Worm (Caenorhabditis elegans): ENCODE results near the gene glr-5.

DNA sequence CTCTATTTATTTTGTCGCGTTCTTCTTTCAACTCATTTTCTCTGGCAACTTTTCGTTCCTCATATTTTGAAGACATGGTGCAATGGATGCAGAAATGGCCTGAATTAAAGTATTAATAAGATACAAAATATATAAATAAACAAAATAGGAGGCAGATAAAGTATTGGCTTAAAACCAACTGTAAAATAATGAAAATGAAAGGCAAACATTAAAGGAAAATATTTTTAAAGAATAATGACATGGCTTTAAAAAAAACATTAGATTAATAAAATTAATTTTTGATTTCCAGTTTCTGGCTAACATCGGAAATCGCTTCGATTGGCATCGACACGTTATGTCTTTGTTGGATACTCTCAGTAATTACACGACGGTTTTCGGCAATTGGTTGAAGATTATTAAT lies 44.1 kb downstream of the glr-5 start, which contains the start of gene ddn-1:
- TF ChIP-seq nhr-11 (tag; optimal IDR thresholded peaks at IDR 0.05): no peak
- no peak for TF ChIP-seq nhr-12 (tag; optimal IDR thresholded peaks at IDR 0.05)
- TF ChIP-seq lin-39 (tag; optimal IDR thresholded peaks at IDR 0.05): no peak
- TF ChIP-seq mbf-1 (tag; optimal IDR thresholded peaks at IDR 0.05): no peak
- no peak for TF ChIP-seq mdl-1 (tag; optimal IDR thresholded peaks at IDR 0.05)
- TF ChIP-seq ama-1 (optimal IDR thresholded peaks at IDR 0.05): no peak
- no peak for TF ChIP-seq gmeb-1 (tag; optimal IDR thresholded peaks at IDR 0.05)
- no peak for TF ChIP-seq mab-5 (tag; optimal IDR thresholded peaks at IDR 0.05)
- TF ChIP-seq nhr-237 (tag; optimal IDR thresholded peaks at IDR 0.05): no peak
- no peak for TF ChIP-seq R02D3.7 (tag; optimal IDR thresholded peaks at IDR 0.05)
- no peak for TF ChIP-seq nhr-77 (tag; optimal IDR thresholded peaks at IDR 0.05)
